Fruit fly (Drosophila melanogaster) whole organism, embryonic: ENCODE results near the gene morgue.

ENCODE experiments used
- Abd-B ChIP-seq: fragments of 200-800 bp; sonication (Bioruptor generic); optimal IDR thresholded peaks from 2 replicates; lab custom pipeline; 2018; ENCODE audit warnings: missing biosample characterization, mild to moderate bottlenecking, missing genetic modification characterization, moderate library complexity
- Atf6 ChIP-seq: fragments of 200-800 bp; sonication (Bioruptor generic); IDR thresholded peaks from 2 replicates; pipeline ENCODE4 v1.3.6; 2022; ENCODE audit warnings: missing biosample characterization, missing genetic modification characterization
- B-H1 ChIP-seq: fragments of 200-800 bp; sonication (Bioruptor generic); IDR thresholded peaks from 3 replicates; pipeline ENCODE4 v1.3.6; 2022; ENCODE audit warnings: missing biosample characterization, missing genetic modification characterization
- B-H2 ChIP-seq: fragments of 200-800 bp; sonication (Bioruptor generic); optimal IDR thresholded peaks from 2 replicates; lab custom pipeline; 2018; ENCODE audit warnings: missing biosample characterization, mild to moderate bottlenecking, missing genetic modification characterization
- BEAF-32 ChIP-seq: fragments of 200-800 bp; sonication (Bioruptor generic); optimal IDR thresholded peaks from 3 replicates; lab custom pipeline; 2017; ENCODE audit warnings: missing biosample characterization, missing genetic modification characterization, mild to moderate bottlenecking, moderate library complexity, missing genetic modification reagents
- CG10543 ChIP-seq: fragments of 200-800 bp; sonication (Bioruptor generic); optimal IDR thresholded peaks from 3 replicates; lab custom pipeline; 2017; ENCODE audit warnings: missing biosample characterization, mild to moderate bottlenecking, missing genetic modification characterization, moderate library complexity
- CG11504 ChIP-seq: fragments of 200-800 bp; sonication (Bioruptor generic); optimal IDR thresholded peaks from 3 replicates; lab custom pipeline; 2019; ENCODE audit warnings: missing biosample characterization, mild to moderate bottlenecking, missing genetic modification characterization, moderate library complexity
- CG12299 ChIP-seq: fragments of 200-800 bp; sonication (Bioruptor generic); optimal IDR thresholded peaks from 2 replicates; lab custom pipeline; 2018; ENCODE audit warnings: missing biosample characterization, mild to moderate bottlenecking, missing genetic modification characterization
- CG14710 ChIP-seq: fragments of 200-800 bp; sonication (Bioruptor generic); optimal IDR thresholded peaks from 3 replicates; lab custom pipeline; 2019; ENCODE audit warnings: missing biosample characterization, mild to moderate bottlenecking, missing genetic modification characterization, moderate library complexity
- CG16863 ChIP-seq: fragments of 200-800 bp; sonication (Bioruptor generic); optimal IDR thresholded peaks from 3 replicates; lab custom pipeline; 2016; ENCODE audit warnings: missing biosample characterization, missing genetic modification characterization
- CG17186 ChIP-seq: fragments of 200-800 bp; sonication (Bioruptor generic); optimal IDR thresholded peaks from 3 replicates; lab custom pipeline; 2017; ENCODE audit warnings: missing biosample characterization, missing genetic modification reagents, missing genetic modification characterization
- CG17612 ChIP-seq: fragments of 200-800 bp; sonication (Bioruptor generic); IDR thresholded peaks from 2 replicates; pipeline ENCODE4 v1.3.6; 2022; ENCODE audit warnings: missing biosample characterization, missing genetic modification characterization
- CG32772 ChIP-seq: fragments of 200-800 bp; sonication (Bioruptor generic); IDR thresholded peaks from 2 replicates; pipeline ENCODE4 v1.3.6; 2022; ENCODE audit warnings: missing biosample characterization, missing genetic modification characterization
- CG4820 ChIP-seq: fragments of 200-800 bp; sonication (Bioruptor generic); optimal IDR thresholded peaks from 3 replicates; lab custom pipeline; 2016; ENCODE audit warnings: missing biosample characterization, missing genetic modification characterization
- CG6765 ChIP-seq: fragments of 200-800 bp; sonication (Bioruptor generic); optimal IDR thresholded peaks from 3 replicates; lab custom pipeline; 2017; ENCODE audit warnings: missing biosample characterization, mild to moderate bottlenecking, missing genetic modification characterization
- CG9437 ChIP-seq: fragments of 200-800 bp; sonication (Bioruptor generic); optimal IDR thresholded peaks from 2 replicates; lab custom pipeline; 2018; ENCODE audit warnings: missing biosample characterization, mild to moderate bottlenecking, missing genetic modification characterization
- CG9727 ChIP-seq: fragments of 200-800 bp; sonication (Bioruptor generic); optimal IDR thresholded peaks from 3 replicates; lab custom pipeline; 2017; ENCODE audit warnings: missing biosample characterization, mild to moderate bottlenecking, missing genetic modification characterization
- CG9932 ChIP-seq: fragments of 200-800 bp; sonication (Bioruptor generic); IDR thresholded peaks from 2 replicates; pipeline ENCODE4 v1.3.6; 2022; ENCODE audit warnings: missing biosample characterization, missing genetic modification characterization
- CHES-1-like ChIP-seq: fragments of 200-800 bp; sonication (Bioruptor generic); optimal IDR thresholded peaks from 2 replicates; lab custom pipeline; 2016; ENCODE audit warnings: missing biosample characterization, missing genetic modification characterization
- Dfd ChIP-seq, 2 experiments: fragments of >200 bp; optimal IDR thresholded peaks; 2 replicates each; lab custom pipeline; 2017; ENCODE audit warnings: missing biosample characterization in 2 of 2, missing genetic modification characterization in 2 of 2
- Fer2 ChIP-seq: fragments of 200-800 bp; sonication (Bioruptor generic); optimal IDR thresholded peaks from 2 replicates; lab custom pipeline; 2018; ENCODE audit warnings: missing biosample characterization, mild to moderate bottlenecking, missing genetic modification characterization, moderate library complexity
- HHEX ChIP-seq: fragments of 200-800 bp; sonication (Bioruptor generic); optimal IDR thresholded peaks from 3 replicates; lab custom pipeline; 2017; ENCODE audit warnings: missing biosample characterization, mild to moderate bottlenecking, missing genetic modification characterization, missing genetic modification reagents
- Lhr ChIP-seq: fragments of 200-800 bp; sonication (Bioruptor generic); optimal IDR thresholded peaks from 3 replicates; lab custom pipeline; 2017; ENCODE audit warnings: mild to moderate bottlenecking, missing biosample characterization, missing genetic modification reagents, missing genetic modification characterization
- Med ChIP-seq: fragments of 200-800 bp; sonication (Bioruptor generic); peaks from one replicate; lab custom pipeline; 2016; ENCODE audit warnings: missing biosample characterization, missing genetic modification characterization, mild to moderate bottlenecking, inconsistent platforms, moderate library complexity
- NC2β ChIP-seq: fragments of 200-800 bp; sonication (Bioruptor generic); optimal IDR thresholded peaks from 2 replicates; lab custom pipeline; 2016; ENCODE audit warnings: missing biosample characterization, missing genetic modification characterization
- NK7.1 ChIP-seq: fragments of 200-800 bp; sonication (Bioruptor generic); optimal IDR thresholded peaks from 3 replicates; lab custom pipeline; 2016; ENCODE audit warnings: missing biosample characterization, missing genetic modification characterization
- NfI ChIP-seq: fragments of 200-800 bp; sonication (Bioruptor generic); optimal IDR thresholded peaks from 3 replicates; lab custom pipeline; 2018; ENCODE audit warnings: missing biosample characterization, mild to moderate bottlenecking, missing genetic modification characterization, moderate library complexity
- Poxn ChIP-seq: fragments of 200-800 bp; sonication (Bioruptor generic); IDR thresholded peaks from 2 replicates; pipeline ENCODE4 v1.3.6; 2022; ENCODE audit warnings: missing biosample characterization, missing genetic modification characterization
- Ptx1 ChIP-seq: fragments of 200-800 bp; sonication (Bioruptor generic); IDR thresholded peaks from 2 replicates; pipeline ENCODE4 v1.3.6; 2022; ENCODE audit warnings: missing biosample characterization, missing genetic modification characterization
- Rx ChIP-seq: fragments of 200-800 bp; sonication (Bioruptor generic); IDR thresholded peaks from 2 replicates; pipeline ENCODE4 v1.3.6; 2022; ENCODE audit warnings: missing biosample characterization, missing genetic modification characterization
- Trl ChIP-seq, 3 experiments: fragments of >200 bp in 2 of 3; fragments of 200-800 bp in 1 of 3; sonication (Bioruptor generic) in 1 of 3; optimal IDR thresholded peaks; 2 replicates in 1 of 3; 3 replicates in 2 of 3; lab custom pipeline; 2016 to 2017; ENCODE audit warnings: missing biosample characterization in 1 of 3, missing genetic modification characterization in 1 of 3
- bbx ChIP-seq: fragments of 200-800 bp; sonication (Bioruptor generic); IDR thresholded peaks from 2 replicates; pipeline ENCODE4 v1.3.6; 2022; ENCODE audit warnings: missing biosample characterization, missing genetic modification characterization; ENCODE audit not compliant: partially characterized antibody
- crc ChIP-seq: fragments of 200-800 bp; sonication (Bioruptor generic); optimal IDR thresholded peaks from 2 replicates; lab custom pipeline; 2016; ENCODE audit warnings: missing biosample characterization, missing genetic modification characterization
- gsb-n ChIP-seq: fragments of 200-800 bp; sonication (Bioruptor generic); optimal IDR thresholded peaks from 3 replicates; lab custom pipeline; 2018; ENCODE audit warnings: missing biosample characterization, mild to moderate bottlenecking, missing genetic modification characterization
- jumu ChIP-seq: fragments of 200-800 bp; sonication (Bioruptor generic); optimal IDR thresholded peaks from 3 replicates; lab custom pipeline; 2016; ENCODE audit warnings: missing biosample characterization, missing genetic modification characterization
- lilli ChIP-seq: fragments of 200-800 bp; sonication (Bioruptor generic); optimal IDR thresholded peaks from 3 replicates; lab custom pipeline; 2016; ENCODE audit warnings: missing biosample characterization, missing genetic modification characterization
- lmd ChIP-seq: fragments of 200-800 bp; sonication (Bioruptor generic); IDR thresholded peaks from 2 replicates; pipeline ENCODE4 v1.3.6; 2022; ENCODE audit warnings: missing biosample characterization, missing genetic modification characterization
- maf-S ChIP-seq: fragments of 200-800 bp; sonication (Bioruptor generic); optimal IDR thresholded peaks from 2 replicates; lab custom pipeline; 2016; ENCODE audit warnings: missing biosample characterization, missing genetic modification characterization
- nmo ChIP-seq: fragments of 200-800 bp; sonication (Bioruptor generic); optimal IDR thresholded peaks from 2 replicates; lab custom pipeline; 2018; ENCODE audit warnings: missing biosample characterization, mild to moderate bottlenecking, missing genetic modification characterization, moderate library complexity
- otp ChIP-seq: fragments of 200-800 bp; sonication (Bioruptor generic); IDR thresholded peaks from 3 replicates; pipeline ENCODE4, ENCODE4 v1.3.6; 2022; ENCODE audit warnings: missing biosample characterization, missing genetic modification characterization
- phol ChIP-seq: fragments of 200-800 bp; sonication (Bioruptor generic); optimal IDR thresholded peaks from 3 replicates; lab custom pipeline; 2018; ENCODE audit warnings: missing biosample characterization, mild to moderate bottlenecking, missing genetic modification characterization, moderate library complexity
- pnt ChIP-seq: fragments of 200-800 bp; sonication (Bioruptor generic); optimal IDR thresholded peaks from 3 replicates; lab custom pipeline; 2016; ENCODE audit warnings: missing biosample characterization, missing genetic modification characterization
- scrt ChIP-seq: fragments of 200-800 bp; sonication (Bioruptor generic); optimal IDR thresholded peaks from 2 replicates; lab custom pipeline; 2018; ENCODE audit warnings: missing biosample characterization, mild to moderate bottlenecking, missing genetic modification characterization, moderate library complexity
- sna ChIP-seq: fragments of 200-800 bp; sonication (Bioruptor generic); IDR thresholded peaks from 2 replicates; pipeline ENCODE4 v1.3.6; 2022; ENCODE audit warnings: missing biosample characterization, missing genetic modification characterization; ENCODE audit not compliant: partially characterized antibody
- stwl ChIP-seq: fragments of 200-800 bp; sonication (Bioruptor generic); optimal IDR thresholded peaks from 3 replicates; lab custom pipeline; 2018; ENCODE audit warnings: missing biosample characterization, mild to moderate bottlenecking, missing genetic modification characterization, moderate library complexity
- toy ChIP-seq: fragments of 200-800 bp; sonication (Bioruptor generic); IDR thresholded peaks from 2 replicates; pipeline ENCODE4 v1.3.6; 2022; ENCODE audit warnings: missing biosample characterization, missing genetic modification characterization
- unpg ChIP-seq: fragments of 200-800 bp; sonication (Bioruptor generic); optimal IDR thresholded peaks from 3 replicates; lab custom pipeline; 2018; ENCODE audit warnings: missing biosample characterization, mild to moderate bottlenecking, missing genetic modification characterization, moderate library complexity
- wek ChIP-seq: fragments of 200-800 bp; sonication (Bioruptor generic); optimal IDR thresholded peaks from 3 replicates; lab custom pipeline; 2018; ENCODE audit warnings: missing biosample characterization, mild to moderate bottlenecking, missing genetic modification characterization, moderate library complexity
- wor ChIP-seq: fragments of 200-800 bp; sonication (Bioruptor generic); IDR thresholded peaks from 2 replicates; pipeline ENCODE4 v1.3.6; 2022; ENCODE audit warnings: missing biosample characterization, missing genetic modification characterization

Gene morgue

dm6 chr2L:4393842-4394421 lies 50.5 kb downstream of the morgue start, which contains the start of gene CG3652 (continued):
- TF ChIP-seq Abd-B (GFP tag; lab: Kevin White, UChicago) (peak; percentile 42), crc (no peak), Ptx1 (GFP tag; lab: Robert Waterston, UW) (peak; percentile 18; the same call in 1 of the 2 replicates), maf-S (GFP tag; lab: Kevin White, UChicago) (peak; percentile 20), CG11504 (tag; lab: Kevin White, UChicago) (no peak), CG9932 (GFP tag; lab: Robert Waterston, UW) (peak; percentile 30; the same call in 1 of the 2 replicates), CG12299 (no peak), Fer2 (tag; lab: Kevin White, UChicago) (no peak), wek (GFP tag; lab: Kevin White, UChicago) (no peak), Trl (optimal IDR thresholded peaks at IDR 0.05; lab: Kevin White, UChicago) (no peak), Trl (GFP tag; optimal IDR thresholded peaks at IDR 0.05; lab: Kevin White, UChicago) (peak; percentile 34), gsb-n (tag; lab: Kevin White, UChicago) (no peak), stwl (tag; lab: Kevin White, UChicago) (peak; percentile 38), B-H1 (GFP tag; lab: Robert Waterston, UW) (no peak), CG9437 (GFP tag; lab: Kevin White, UChicago) (peak; percentile 42), CHES-1-like (GFP tag; lab: Kevin White, UChicago) (peak; percentile 15), phol (tag; lab: Kevin White, UChicago) (peak; percentile 64), NK7.1 (no peak), nmo (GFP tag; lab: Kevin White, UChicago) (peak; percentile 61), CG17612 (no peak), pnt (peak; percentile 34), NfI (GFP tag; lab: Kevin White, UChicago) (no peak), sna (GFP tag; lab: Robert Waterston, UW) (peak; percentile 18; the same call in 1 of the 2 replicates), Rx (GFP tag; lab: Robert Waterston, UW) (no peak), Atf6 (no peak), CG32772 (0 out of 2 replicates have a peak, but pooled peaks have one; percentile 8), otp (GFP tag; lab: Robert Waterston, UW) (no peak), scrt (GFP tag; lab: Kevin White, UChicago) (no peak), unpg (no peak), wor (no peak), Dfd (GFP tag; optimal IDR thresholded peaks at IDR 0.05; lab: Kevin White, UChicago) (no peak), CG4820 (GFP tag; lab: Kevin White, UChicago) (no peak), lilli (peak; percentile 61), CG10543 (GFP tag; lab: Kevin White, UChicago) (no peak), lmd (GFP tag; lab: Robert Waterston, UW) (0 out of 2 replicates have a peak, but pooled peaks have one; percentile 20), Med (peak; percentile 33), CG17186 (GFP tag; lab: Kevin White, UChicago) (peak; percentile 31), CG16863 (no peak), NC2β (GFP tag; lab: Kevin White, UChicago) (peak; percentile 14), B-H2 (GFP tag; lab: Kevin White, UChicago) (no peak), bbx (GFP tag; lab: Robert Waterston, UW) (0 out of 2 replicates have a peak, but pooled peaks have one; percentile 14), CG9727 (no peak), BEAF-32 (peak; percentile 80), toy (GFP tag; lab: Robert Waterston, UW) (no peak), Poxn (GFP tag; lab: Robert Waterston, UW) (no peak), CG14710 (tag; lab: Kevin White, UChicago) (peak; percentile 72), Lhr (GFP tag; lab: Kevin White, UChicago) (peak; percentile 21), CG6765 (GFP tag; lab: Kevin White, UChicago) (no peak), jumu (peak; percentile 30), HHEX (GFP tag; lab: Kevin White, UChicago) (no peak)
